Fruit fly (Drosophila melanogaster) whole organism, embryonic: Measurements from ENCODE around the gene CG32459.

Experiments
- CG12071 ChIP-seq: fragments of 200-800 bp; sonication (Bioruptor generic); optimal IDR thresholded peaks from 3 replicates; lab custom pipeline; 2018; ENCODE audit warnings: missing biosample characterization, mild to moderate bottlenecking, missing genetic modification characterization
- CG12299 ChIP-seq: fragments of 200-800 bp; sonication (Bioruptor generic); optimal IDR thresholded peaks from 2 replicates; lab custom pipeline; 2018; ENCODE audit warnings: missing biosample characterization, mild to moderate bottlenecking, missing genetic modification characterization
- CG15073 ChIP-seq: fragments of 200-800 bp; sonication (Bioruptor generic); optimal IDR thresholded peaks from 2 replicates; lab custom pipeline; 2016; ENCODE audit warnings: missing biosample characterization, missing genetic modification characterization
- CG17385 ChIP-seq: fragments of 200-800 bp; sonication (Bioruptor generic); optimal IDR thresholded peaks from 3 replicates; lab custom pipeline; 2018; ENCODE audit warnings: missing biosample characterization, mild to moderate bottlenecking, missing genetic modification characterization
- CG18011 ChIP-seq: fragments of 200-800 bp; sonication (Bioruptor generic); optimal IDR thresholded peaks from 2 replicates; lab custom pipeline; 2017; ENCODE audit warnings: missing biosample characterization, missing genetic modification characterization, mild to moderate bottlenecking, moderate library complexity, missing genotype
- CG2202 ChIP-seq: fragments of 200-800 bp; sonication (Bioruptor generic); optimal IDR thresholded peaks from 2 replicates; lab custom pipeline; 2018; ENCODE audit warnings: missing biosample characterization, mild to moderate bottlenecking, missing genetic modification characterization
- CG3407 ChIP-seq: fragments of 200-800 bp; sonication (Bioruptor generic); optimal IDR thresholded peaks from 2 replicates; lab custom pipeline; 2018; ENCODE audit warnings: missing biosample characterization, mild to moderate bottlenecking, missing genetic modification characterization
- CG34224 ChIP-seq: fragments of 200-800 bp; sonication (Bioruptor generic); IDR thresholded peaks from 3 replicates; pipeline ENCODE4 v1.3.6; 2022; ENCODE audit warnings: missing biosample characterization, missing genetic modification characterization; ENCODE audit not compliant: partially characterized antibody
- CG3995 ChIP-seq: fragments of 200-800 bp; sonication (Bioruptor generic); optimal IDR thresholded peaks from 3 replicates; lab custom pipeline; 2016; ENCODE audit warnings: missing biosample characterization, missing genetic modification characterization
- CG4730 ChIP-seq: fragments of 200-800 bp; sonication (Bioruptor generic); IDR thresholded peaks from 2 replicates; pipeline ENCODE4 v1.3.6; 2022; ENCODE audit warnings: missing biosample characterization, missing genetic modification characterization
- CG5953 ChIP-seq: fragments of 200-800 bp; sonication (Bioruptor generic); IDR thresholded peaks from 2 replicates; pipeline ENCODE4 v1.3.6; 2022; ENCODE audit warnings: missing biosample characterization, missing genetic modification characterization
- CG6854 ChIP-seq: fragments of 200-800 bp; sonication (Bioruptor generic); optimal IDR thresholded peaks from 3 replicates; lab custom pipeline; 2017; ENCODE audit warnings: missing biosample characterization, mild to moderate bottlenecking, missing genetic modification characterization
- CG7786 ChIP-seq: fragments of 200-800 bp; sonication (Bioruptor generic); optimal IDR thresholded peaks from 2 replicates; lab custom pipeline; 2016; ENCODE audit warnings: missing biosample characterization, missing genetic modification characterization
- CG8290 ChIP-seq, 3 experiments: fragments of 200-800 bp; sonication (Bioruptor generic); optimal IDR thresholded peaks; 2 replicates each; lab custom pipeline; 2016 to 2019; ENCODE audit warnings: missing biosample characterization in 3 of 3, missing genetic modification characterization in 3 of 3, mild to moderate bottlenecking in 2 of 3, moderate library complexity in 1 of 3
- Camta ChIP-seq: fragments of 200-800 bp; sonication (Bioruptor generic); optimal IDR thresholded peaks from 2 replicates; lab custom pipeline; 2016; ENCODE audit warnings: missing biosample characterization, missing genetic modification characterization
- Drgx ChIP-seq: fragments of 200-800 bp; sonication (Bioruptor generic); IDR thresholded peaks from 2 replicates; pipeline ENCODE4 v1.3.6; 2022; ENCODE audit warnings: missing biosample characterization, missing genetic modification characterization
- E2f1 ChIP-seq: fragments of 200-800 bp; sonication (Bioruptor generic); IDR thresholded peaks from 2 replicates; pipeline ENCODE4 v1.3.6; 2022; ENCODE audit warnings: missing biosample characterization, missing genetic modification characterization
- Hr39 ChIP-seq: fragments of >200 bp; optimal IDR thresholded peaks from 2 replicates; lab custom pipeline; 2017
- Hr51 ChIP-seq, 2 experiments: fragments of 200-800 bp; sonication (Bioruptor generic); optimal IDR thresholded peaks; 2 replicates in 1 of 2; 3 replicates in 1 of 2; lab custom pipeline; 2016 to 2018; ENCODE audit warnings: missing biosample characterization in 2 of 2, missing genetic modification characterization in 2 of 2, mild to moderate bottlenecking in 1 of 2, moderate library complexity in 1 of 2
- MBD-R2 ChIP-seq: fragments of 200-800 bp; sonication (Bioruptor generic); IDR thresholded peaks from 2 replicates; pipeline ENCODE4 v1.3.6; 2022; ENCODE audit warnings: missing biosample characterization, missing genetic modification characterization
- Meics ChIP-seq: fragments of 200-800 bp; sonication (Bioruptor generic); optimal IDR thresholded peaks from 2 replicates; lab custom pipeline; 2017; ENCODE audit warnings: missing biosample characterization, mild to moderate bottlenecking, missing genetic modification characterization
- Rfx ChIP-seq: fragments of 200-800 bp; sonication (Bioruptor generic); IDR thresholded peaks from 2 replicates; pipeline ENCODE4 v1.3.6; 2022; ENCODE audit warnings: missing biosample characterization, missing genetic modification characterization
- abd-A ChIP-seq: fragments of 200-800 bp; sonication (Bioruptor generic); optimal IDR thresholded peaks from 3 replicates; lab custom pipeline; 2019; ENCODE audit warnings: missing biosample characterization, mild to moderate bottlenecking, missing genetic modification characterization, moderate library complexity
- aop ChIP-seq: fragments of 200-800 bp; sonication (Bioruptor generic); IDR thresholded peaks from 2 replicates; pipeline ENCODE4 v1.3.6; 2022; ENCODE audit warnings: missing biosample characterization, missing genetic modification characterization
- ato ChIP-seq: fragments of 200-800 bp; sonication (Bioruptor generic); IDR thresholded peaks from 2 replicates; pipeline ENCODE4 v1.3.6; 2022; ENCODE audit warnings: missing biosample characterization, missing genetic modification characterization; ENCODE audit not compliant: partially characterized antibody
- cg ChIP-seq: fragments of 200-800 bp; sonication (Bioruptor generic); optimal IDR thresholded peaks from 3 replicates; lab custom pipeline; 2019; ENCODE audit warnings: missing biosample characterization, mild to moderate bottlenecking, missing genetic modification characterization, moderate library complexity
- chinmo ChIP-seq: fragments of 200-800 bp; sonication (Bioruptor generic); IDR thresholded peaks from 4 replicates; pipeline ENCODE4 v1.3.6; 2022; ENCODE audit warnings: missing biosample characterization, missing genetic modification characterization; ENCODE audit not compliant: partially characterized antibody
- corto ChIP-seq: fragments of 200-800 bp; sonication (Bioruptor generic); optimal IDR thresholded peaks from 2 replicates; lab custom pipeline; 2016; ENCODE audit warnings: missing biosample characterization, mild to moderate bottlenecking, missing genetic modification characterization, moderate library complexity
- en ChIP-seq: fragments of 200-800 bp; sonication (Bioruptor generic); optimal IDR thresholded peaks from 2 replicates; lab custom pipeline; 2016; ENCODE audit warnings: missing biosample characterization, missing genetic modification characterization
- ewg ChIP-seq: fragments of 200-800 bp; sonication (Bioruptor generic); optimal IDR thresholded peaks from 3 replicates; lab custom pipeline; 2017; ENCODE audit warnings: mild to moderate bottlenecking, missing biosample characterization, missing genetic modification reagents, missing genetic modification characterization
- gsb ChIP-seq: fragments of 200-800 bp; sonication (Bioruptor generic); IDR thresholded peaks from 2 replicates; pipeline ENCODE4 v1.3.6; 2022; ENCODE audit warnings: missing biosample characterization, missing genetic modification characterization
- nerfin-1 ChIP-seq: fragments of 200-800 bp; sonication (Bioruptor generic); optimal IDR thresholded peaks from 3 replicates; lab custom pipeline; 2019; ENCODE audit warnings: missing biosample characterization, mild to moderate bottlenecking, missing genetic modification characterization, moderate library complexity
- pan ChIP-seq, 4 experiments: fragments of >200 bp in 3 of 4; fragments of 200-800 bp in 1 of 4; sonication (Bioruptor generic) in 1 of 4; optimal IDR thresholded peaks in 3 of 4; IDR thresholded peaks in 1 of 4; 2 replicates each; pipeline versions ENCODE4 v1.3.6 to Lab custom; 2017 to 2022; ENCODE audit warnings: missing biosample characterization in 2 of 4, missing genetic modification characterization in 2 of 4, mixed read lengths in 1 of 4
- pros ChIP-seq: fragments of 200-800 bp; sonication (Bioruptor generic); optimal IDR thresholded peaks from 3 replicates; lab custom pipeline; 2019; ENCODE audit warnings: missing biosample characterization, mild to moderate bottlenecking, missing genetic modification characterization, moderate library complexity
- seq ChIP-seq: fragments of 200-800 bp; sonication (Bioruptor generic); IDR thresholded peaks from 2 replicates; pipeline ENCODE4 v1.3.6; 2022; ENCODE audit warnings: missing biosample characterization, missing genetic modification characterization
- sob ChIP-seq: fragments of 200-800 bp; sonication (Bioruptor generic); IDR thresholded peaks from 2 replicates; pipeline ENCODE4 v1.3.6; 2022; ENCODE audit warnings: missing biosample characterization, missing genetic modification characterization
- yki ChIP-seq: fragments of >200 bp; optimal IDR thresholded peaks from 3 replicates; lab custom pipeline; 2018

Gene CG32459

DNA sequence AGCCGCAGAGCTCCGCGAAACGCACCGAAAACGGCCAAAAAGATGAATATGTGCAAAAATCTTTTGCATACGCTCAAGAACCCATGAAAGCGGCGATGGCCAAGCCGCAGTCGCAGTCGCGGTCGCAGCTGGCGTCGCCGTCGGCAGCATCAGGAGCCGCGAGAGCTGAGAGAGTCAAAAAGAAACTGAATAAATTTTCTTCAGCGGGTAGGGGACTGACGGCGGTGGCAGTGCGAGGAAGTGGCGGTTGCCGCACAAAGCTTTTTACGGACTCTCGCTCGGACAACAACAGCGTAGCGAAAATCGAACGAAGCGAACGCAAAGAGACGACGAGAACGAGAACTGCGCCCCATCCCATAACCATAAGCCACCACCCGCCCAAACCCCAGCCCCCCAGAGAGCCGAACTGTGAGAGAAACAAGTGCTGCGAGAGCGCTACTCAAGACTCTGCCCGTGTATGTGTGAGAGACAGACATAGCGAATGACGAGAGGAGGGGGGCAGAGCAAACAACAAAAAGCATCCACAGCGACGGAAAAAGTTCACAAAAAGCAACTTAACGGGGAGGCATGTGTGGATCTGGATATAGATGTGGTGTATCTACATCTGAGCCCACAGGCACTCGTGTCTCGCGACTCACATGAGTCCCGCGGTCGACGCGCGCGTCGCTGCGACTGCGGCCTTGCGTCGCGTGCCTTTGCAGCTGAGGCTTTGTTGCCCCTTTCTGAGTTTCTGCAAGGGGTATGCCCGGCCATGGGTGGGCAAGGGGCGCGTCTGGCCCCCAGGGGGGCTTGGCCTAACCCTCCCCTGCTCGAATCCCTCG is 20.5 kb downstream of the CG32459 start, which contains the start of gene jim (continued):
- no peak for TF ChIP-seq en
- TF ChIP-seq Meics (GFP tag; lab: Kevin White, UChicago) = peak; percentile 4
- TF ChIP-seq CG12071 = peak; percentile 30
- TF ChIP-seq cg = peak; percentile 88
- no peak for TF ChIP-seq CG4730 (GFP tag; lab: Robert Waterston, UW)
- no peak for TF ChIP-seq E2f1 (GFP tag; lab: Robert Waterston, UW)
- peak; percentile 42 for TF ChIP-seq yki (lab: Kevin White, UChicago)
- no peak for TF ChIP-seq CG8290 (GFP tag; optimal IDR thresholded peaks at IDR 0.05; lab: Kevin White, UChicago)
- peak in 1 of 2 experiments; percentile 37 for TF ChIP-seq CG8290 (tag; optimal IDR thresholded peaks at IDR 0.05; lab: Kevin White, UChicago)
- TF ChIP-seq nerfin-1 (tag; lab: Kevin White, UChicago) = peak; percentile 36
- TF ChIP-seq CG2202 (tag; lab: Kevin White, UChicago) = no peak
- peak; percentile 12 for TF ChIP-seq CG12299 (tag; lab: Kevin White, UChicago)
- TF ChIP-seq MBD-R2 = 0 out of 2 replicates have a peak, but pooled peaks have one; percentile 6
- peak in 1 of 2 experiments; percentile 72 for TF ChIP-seq Hr51 (GFP tag; optimal IDR thresholded peaks at IDR 0.05; lab: Kevin White, UChicago)
- TF ChIP-seq abd-A (tag; lab: Kevin White, UChicago) = peak; percentile 83
- peak; percentile 24 for TF ChIP-seq Rfx (GFP tag; lab: Robert Waterston, UW)
- TF ChIP-seq CG6854 (GFP tag; lab: Kevin White, UChicago) = peak; percentile 57
- TF ChIP-seq CG3995 = no peak
- TF ChIP-seq ewg (GFP tag; lab: Kevin White, UChicago) = peak; percentile 27
- no peak for TF ChIP-seq CG15073 (GFP tag; lab: Kevin White, UChicago)
- peak; percentile 49 for TF ChIP-seq CG3407 (GFP tag; lab: Kevin White, UChicago)
- peak; percentile 66; the same call in 1 of the 3 replicates for TF ChIP-seq CG34224 (GFP tag; lab: Robert Waterston, UW)
- TF ChIP-seq CG17385 (GFP tag; lab: Kevin White, UChicago) = peak; percentile 6
- no peak for TF ChIP-seq aop (GFP tag; lab: Robert Waterston, UW)
- 0 out of 2 replicates have a peak, but pooled peaks have one; percentile 21 for TF ChIP-seq CG5953 (GFP tag; lab: Robert Waterston, UW)
- peak; percentile 63 for TF ChIP-seq corto (GFP tag; lab: Kevin White, UChicago)
- TF ChIP-seq Drgx (GFP tag; lab: Robert Waterston, UW) = peak; percentile 62
- TF ChIP-seq sob = no peak
- TF ChIP-seq seq (GFP tag; lab: Robert Waterston, UW) = peak; percentile 44; the same call in 1 of the 2 replicates
- TF ChIP-seq gsb (GFP tag; lab: Robert Waterston, UW) = 0 out of 2 replicates have a peak, but pooled peaks have one; percentile 19
- peak; percentile 94; the same call in 3 of the 4 replicates for TF ChIP-seq chinmo (GFP tag; lab: Robert Waterston, UW)
- no peak for TF ChIP-seq CG7786
- TF ChIP-seq Camta = no peak
- peak; percentile 58 for TF ChIP-seq pros

DNA sequence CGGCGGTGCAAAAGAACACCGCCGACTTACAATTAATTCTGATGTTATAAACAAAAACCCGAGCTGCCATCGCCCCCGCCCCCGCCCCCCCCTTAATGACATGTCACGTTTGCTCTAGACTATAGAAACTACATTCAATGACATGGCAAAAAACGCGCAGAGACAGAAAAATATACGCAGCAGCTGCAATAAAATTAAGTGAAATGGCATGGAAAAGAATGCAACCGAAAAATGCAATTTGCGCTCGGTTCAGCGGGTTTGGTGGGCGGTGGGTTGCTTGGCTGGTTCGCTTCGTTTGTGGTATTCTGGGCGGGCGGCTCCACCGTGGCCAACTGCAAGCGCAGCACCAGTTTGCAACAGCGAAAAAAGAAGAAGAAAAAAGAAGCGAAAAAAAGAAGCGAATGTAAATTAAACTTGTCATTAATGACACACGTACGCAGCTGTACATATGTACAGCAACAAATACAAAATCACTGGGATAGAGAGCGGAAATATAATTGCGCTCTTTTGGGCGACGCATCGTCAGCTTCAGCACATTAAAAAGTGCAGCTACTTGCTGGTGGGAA is 25.6 kb downstream of the CG32459 start:
- TF ChIP-seq ato (GFP tag; lab: Robert Waterston, UW) (no peak), CG18011 (GFP tag; lab: Kevin White, UChicago) (no peak), Hr39 (peak; percentile 16), pan (optimal IDR thresholded peaks at IDR 0.05; lab: Kevin White, UChicago) (no peak), pan (GFP tag; optimal IDR thresholded peaks at IDR 0.05 in 1 of 2, IDR thresholded peaks at IDR 0.05 in 1 of 2) (peak in 1 of 2 experiments; percentile 18)
